Worm (Caenorhabditis elegans) whole organism, early embryonic: ENCODE data around the gene R04E5.8.

Source experiments
- B0310.2 ChIP-seq: sonication (generic microtip); optimal IDR thresholded peaks from 2 replicates; lab custom pipeline; 2016; ENCODE audit warnings: mild to moderate bottlenecking, missing genetic modification characterization, missing compliant biosample characterization
- F13C5.2 ChIP-seq: sonication (generic microtip); optimal IDR thresholded peaks from 2 replicates; lab custom pipeline; 2017; ENCODE audit warnings: mild to moderate bottlenecking, missing genetic modification characterization, inconsistent platforms, missing compliant biosample characterization
- aly-1 ChIP-seq: sonication (generic microtip); optimal IDR thresholded peaks from 2 replicates; lab custom pipeline; 2016; ENCODE audit warnings: missing genetic modification characterization, missing compliant biosample characterization
- ama-1 ChIP-seq: fragments of 150-350 bp; optimal IDR thresholded peaks from 2 replicates; lab custom pipeline; 2014
- ceh-13 ChIP-seq: fragments of 200-800 bp; sonication (Bioruptor generic); optimal IDR thresholded peaks from 2 replicates; lab custom pipeline; 2018; ENCODE audit warnings: mild to moderate bottlenecking, missing genetic modification characterization, missing compliant biosample characterization
- ceh-36 ChIP-seq: sonication (generic microtip); optimal IDR thresholded peaks from 2 replicates; lab custom pipeline; 2016; ENCODE audit warnings: missing genetic modification characterization, inconsistent platforms, missing compliant biosample characterization
- ets-7 ChIP-seq: sonication (generic microtip); optimal IDR thresholded peaks from 2 replicates; lab custom pipeline; 2016; ENCODE audit warnings: missing genotype, missing genetic modification characterization, missing compliant biosample characterization
- flt-1 ChIP-seq: fragments of 200-800 bp; sonication (Bioruptor generic); IDR thresholded peaks from 2 replicates; pipeline ENCODE4 v1.3.6; 2022; ENCODE audit warnings: missing genetic modification characterization, missing compliant biosample characterization
- hmbx-1 ChIP-seq: sonication (generic microtip); optimal IDR thresholded peaks from 2 replicates; lab custom pipeline; 2016; ENCODE audit warnings: mild to moderate bottlenecking, missing genetic modification characterization, missing compliant biosample characterization
- hmg-4 ChIP-seq: fragments of 200-800 bp; sonication (Bioruptor generic); optimal IDR thresholded peaks from 2 replicates; lab custom pipeline; 2018; ENCODE audit warnings: mild to moderate bottlenecking, missing genetic modification characterization, missing compliant biosample characterization
- hnd-1 ChIP-seq: sonication (generic microtip); optimal IDR thresholded peaks from 2 replicates; lab custom pipeline; 2016; ENCODE audit warnings: missing genetic modification characterization, missing compliant biosample characterization
- pes-1 ChIP-seq: fragments of 200-800 bp; sonication (Bioruptor generic); IDR thresholded peaks from 2 replicates; pipeline ENCODE4 v1.3.6; 2022; ENCODE audit warnings: missing genetic modification reagents, missing genetic modification characterization, missing compliant biosample characterization
- scrt-1 ChIP-seq: fragments of 200-800 bp; sonication (Bioruptor generic); IDR thresholded peaks from 2 replicates; pipeline ENCODE4 v1.3.6; 2022; ENCODE audit warnings: missing genetic modification characterization, missing compliant biosample characterization
- sea-1 ChIP-seq: fragments of 200-800 bp; sonication (Bioruptor generic); conservative IDR thresholded peaks from 2 replicates; pipeline ENCODE4 v1.3.6; 2022; ENCODE audit warnings: missing genetic modification characterization, missing compliant biosample characterization
- tbx-11 ChIP-seq: fragments of 200-800 bp; sonication (Bioruptor generic); IDR thresholded peaks from 2 replicates; pipeline ENCODE4 v1.3.6; 2022; ENCODE audit warnings: missing genetic modification characterization, missing compliant biosample characterization
- tbx-37 ChIP-seq: fragments of 200-800 bp; sonication (Bioruptor generic); conservative IDR thresholded peaks from 2 replicates; pipeline ENCODE4 v1.3.6; 2022; ENCODE audit warnings: missing genetic modification reagents, missing genetic modification characterization, missing compliant biosample characterization
- tra-4 ChIP-seq: sonication (generic microtip); optimal IDR thresholded peaks from 2 replicates; lab custom pipeline; 2017; ENCODE audit warnings: missing genetic modification characterization, missing compliant biosample characterization

Gene R04E5.8

DNA sequence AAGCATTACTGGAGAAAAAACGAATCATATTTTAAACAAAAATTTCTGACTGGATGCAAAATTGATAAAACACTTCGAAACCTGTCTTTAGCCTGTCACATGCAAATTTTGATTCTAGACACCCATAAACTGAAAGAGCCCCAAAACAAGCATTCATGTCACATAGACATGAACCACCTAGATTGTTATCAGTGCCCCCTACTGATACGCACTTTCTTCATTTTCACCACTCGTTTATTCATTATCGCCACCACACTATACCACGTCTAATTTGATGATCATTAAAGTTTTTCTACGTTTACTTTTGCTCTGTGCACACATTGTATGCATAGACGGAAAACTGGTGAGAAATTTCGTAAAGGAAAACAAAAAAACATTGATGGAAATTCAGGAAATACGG is 6.0 kb upstream of the R04E5.8 start, which contains the start of gene cnnm-2:
Gene cnnm-2 (plus strand): TSS at position 190 of the 400 bp plus-strand sequence.
- TF ChIP-seq hmg-4 (GFP tag; lab: Kevin White, UChicago) (no peak), tbx-11 (no peak), pes-1 (GFP tag; lab: Robert Waterston, UW) (no peak)

- TF ChIP-seq F13C5.2 (tag; lab: Kevin White, UChicago), result peak; percentile 19
- TF ChIP-seq aly-1 (tag; lab: Kevin White, UChicago), result peak; percentile 23
- TF ChIP-seq hmg-4 (GFP tag; lab: Kevin White, UChicago), result peak; percentile 83
- TF ChIP-seq sea-1, result 0 out of 2 replicates have a peak, but pooled peaks have one; percentile 24
- TF ChIP-seq tbx-37 (GFP tag; lab: Robert Waterston, UW), result no peak
Measured at ce11 chrX:8810908-8811307, 5.0 kb upstream of the R04E5.8 start, which contains the start of gene R04E5.9. Gene R04E5.9 (minus strand): TSS chrX:8811142.

ce11 chrX:8808740-8809139 is 2.8 kb upstream of the R04E5.8 start:
- TF ChIP-seq ceh-36 (no peak), hnd-1 (tag; lab: Kevin White, UChicago) (no peak), hmbx-1 (no peak), ets-7 (tag; lab: Kevin White, UChicago) (no peak), tbx-37 (GFP tag; lab: Robert Waterston, UW) (no peak), scrt-1 (no peak), tra-4 (tag; lab: Kevin White, UChicago) (no peak), tbx-11 (no peak), flt-1 (no peak), pes-1 (GFP tag; lab: Robert Waterston, UW) (no peak), ceh-13 (no peak), aly-1 (tag; lab: Kevin White, UChicago) (no peak), ama-1 (lab: Kevin White, UChicago) (no peak), sea-1 (no peak), hmg-4 (GFP tag; lab: Kevin White, UChicago) (no peak), B0310.2 (no peak), F13C5.2 (tag; lab: Kevin White, UChicago) (no peak)

DNA sequence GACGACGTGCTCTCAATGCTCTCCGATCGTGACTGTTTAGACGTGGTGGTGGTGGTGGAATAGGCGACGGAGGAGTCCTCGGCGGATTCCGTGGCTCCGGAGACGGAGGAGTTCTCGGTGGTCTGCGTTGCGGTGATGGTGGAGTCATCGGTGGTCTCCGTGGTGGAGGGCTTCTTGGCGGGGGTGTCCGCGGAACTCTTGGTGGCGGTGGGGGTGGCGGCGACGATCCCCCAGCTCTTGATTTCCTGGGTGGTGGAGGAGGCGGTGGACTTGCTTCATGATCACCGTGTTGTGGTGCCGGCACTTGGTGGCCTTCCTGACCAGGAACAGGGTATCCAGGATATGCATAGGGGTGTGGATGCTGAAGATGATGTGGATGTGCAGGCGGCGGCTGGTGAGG is 445 bp downstream of the R04E5.8 start:
- TF ChIP-seq hmg-4 (GFP tag; lab: Kevin White, UChicago) (peak; percentile 30), ama-1 (lab: Kevin White, UChicago) (no peak)

DNA sequence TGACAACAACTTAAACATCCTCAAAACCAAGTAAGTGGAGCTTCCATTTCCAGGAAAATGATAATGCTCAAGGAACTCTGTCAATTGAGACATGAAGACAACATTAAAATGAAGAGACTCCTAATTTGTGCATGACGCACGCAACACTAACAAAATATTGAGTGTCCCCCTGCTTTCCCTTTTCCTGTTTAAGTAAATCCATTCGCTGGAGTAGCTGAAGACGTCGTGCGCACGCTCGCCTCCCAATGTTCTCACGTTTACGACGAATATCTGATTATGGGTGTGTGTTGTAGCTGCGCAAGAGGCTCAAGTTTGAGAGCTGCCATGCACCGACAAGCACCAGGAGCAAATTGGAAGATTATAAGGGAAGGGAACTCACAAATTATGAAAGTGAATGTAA is 4.9 kb downstream of the R04E5.8 start:
- TF ChIP-seq F13C5.2 (tag; lab: Kevin White, UChicago), result no peak
- TF ChIP-seq scrt-1, result no peak

DNA sequence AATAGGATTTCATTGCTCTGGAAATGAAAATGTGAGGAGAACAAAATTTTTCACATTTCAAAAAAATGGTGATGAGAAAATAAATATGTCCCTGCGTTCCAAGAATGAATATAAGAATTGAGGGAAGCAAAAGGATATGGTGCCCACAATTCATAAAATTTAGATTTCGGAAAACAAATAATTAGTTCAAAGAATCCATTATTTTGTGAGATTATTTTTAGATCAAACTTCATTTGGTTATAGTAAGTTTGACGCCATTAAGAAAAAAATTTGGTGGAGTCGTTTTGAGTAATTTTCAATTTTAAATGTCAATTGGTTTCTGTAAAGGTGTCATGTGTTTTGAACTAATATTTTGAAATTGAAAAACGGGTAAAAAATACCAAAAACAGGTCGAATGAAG is 5.6 kb downstream of the R04E5.8 start:
- no peak for TF ChIP-seq ama-1 (lab: Kevin White, UChicago)
- no peak for TF ChIP-seq tbx-37 (GFP tag; lab: Robert Waterston, UW)
- TF ChIP-seq F13C5.2 (tag; lab: Kevin White, UChicago), result no peak
- no peak for TF ChIP-seq tra-4 (tag; lab: Kevin White, UChicago)
- TF ChIP-seq tbx-11, result no peak
- no peak for TF ChIP-seq hnd-1 (tag; lab: Kevin White, UChicago)
- no peak for TF ChIP-seq ceh-13
- TF ChIP-seq ets-7 (tag; lab: Kevin White, UChicago), result no peak
- TF ChIP-seq flt-1, result no peak
- no peak for TF ChIP-seq scrt-1
- no peak for TF ChIP-seq B0310.2
- TF ChIP-seq pes-1 (GFP tag; lab: Robert Waterston, UW), result no peak
- no peak for TF ChIP-seq aly-1 (tag; lab: Kevin White, UChicago)
- no peak for TF ChIP-seq hmg-4 (GFP tag; lab: Kevin White, UChicago)
- no peak for TF ChIP-seq ceh-36
- no peak for TF ChIP-seq sea-1
- no peak for TF ChIP-seq hmbx-1

DNA sequence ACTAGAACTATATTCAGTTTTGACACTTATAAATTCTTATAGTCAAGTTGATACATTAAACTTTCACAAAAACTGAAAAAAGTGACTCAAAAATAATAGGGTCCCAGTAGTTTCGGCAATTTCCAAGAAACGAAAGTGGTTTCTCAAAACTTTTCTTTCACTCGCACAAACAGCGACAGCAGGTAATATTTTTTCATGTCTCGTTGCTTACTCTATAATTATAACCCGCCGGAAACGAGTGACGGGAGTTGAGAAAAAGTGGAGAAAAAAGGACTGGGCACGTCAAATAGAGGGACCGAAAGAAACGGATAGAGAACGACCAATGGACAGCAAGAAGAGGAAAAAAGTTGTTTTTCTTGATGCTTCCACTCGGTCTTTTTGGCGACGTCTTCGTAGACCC is 6.0 kb downstream of the R04E5.8 start:
- no peak for TF ChIP-seq tbx-37 (GFP tag; lab: Robert Waterston, UW)
- no peak for TF ChIP-seq F13C5.2 (tag; lab: Kevin White, UChicago)
- no peak for TF ChIP-seq tbx-11
- no peak for TF ChIP-seq aly-1 (tag; lab: Kevin White, UChicago)
- no peak for TF ChIP-seq sea-1
- no peak for TF ChIP-seq hmg-4 (GFP tag; lab: Kevin White, UChicago)
- no peak for TF ChIP-seq ets-7 (tag; lab: Kevin White, UChicago)
- TF ChIP-seq pes-1 (GFP tag; lab: Robert Waterston, UW), result no peak

ce11 chrX:8797653-8798052 is 8.3 kb downstream of the R04E5.8 start:
- TF ChIP-seq hmg-4 (GFP tag; lab: Kevin White, UChicago), result no peak
- TF ChIP-seq aly-1 (tag; lab: Kevin White, UChicago), result no peak
- no peak for TF ChIP-seq F13C5.2 (tag; lab: Kevin White, UChicago)
- no peak for TF ChIP-seq hnd-1 (tag; lab: Kevin White, UChicago)
- no peak for TF ChIP-seq hmbx-1
- TF ChIP-seq flt-1, result no peak
- no peak for TF ChIP-seq tbx-37 (GFP tag; lab: Robert Waterston, UW)
- no peak for TF ChIP-seq ets-7 (tag; lab: Kevin White, UChicago)

- TF ChIP-seq sea-1, result 0 out of 2 replicates have a peak, but pooled peaks have one; percentile 27
- no peak for TF ChIP-seq tbx-37 (GFP tag; lab: Robert Waterston, UW)
- no peak for TF ChIP-seq tbx-11
- peak; percentile 72 for TF ChIP-seq pes-1 (GFP tag; lab: Robert Waterston, UW)
Measured at ce11 chrX:8796699-8797282, 9.1 kb downstream of the R04E5.8 start, which contains the start of gene R04E5.7. Gene R04E5.7 (minus strand): TSS chrX:8797262.
